Fruit fly (Drosophila melanogaster): Measurements from ENCODE around the gene Tpt.
A peak's percentile ranks its signal among the peaks of the same experiment; 100 is the strongest.

Gene Tpt

DNA sequence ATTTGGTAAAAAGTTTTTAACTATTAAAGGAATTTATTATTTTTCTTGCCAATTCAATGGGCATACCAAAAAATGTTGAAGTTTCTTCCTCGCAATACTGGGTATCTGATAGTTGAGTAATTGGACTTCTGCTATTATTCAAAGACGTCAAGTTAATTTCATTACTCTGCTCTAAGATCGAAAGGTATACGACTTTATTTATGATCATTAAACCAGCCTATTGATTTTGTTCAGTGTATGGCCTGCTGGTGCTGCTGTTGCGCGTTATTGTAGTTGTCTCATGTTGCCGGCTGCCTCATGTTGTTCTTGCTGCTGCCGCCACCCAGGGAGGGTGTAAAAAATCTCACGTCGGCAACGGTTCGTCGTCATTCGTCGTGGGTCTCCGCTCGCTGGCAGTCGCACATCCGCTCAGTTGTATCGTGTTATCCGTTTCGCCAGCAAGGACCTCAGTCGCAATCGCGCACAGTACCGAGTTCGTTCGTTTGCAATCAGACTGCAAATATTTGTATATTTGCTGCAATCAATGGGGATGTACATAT, 9.4 kb downstream of the Tpt start, which contains the start of gene CG7120 (continued):
- TF ChIP-seq MBD-R2 (GFP tag; IDR thresholded peaks at IDR 0.05) (peak; percentile 10; the same call in 1 of the 2 replicates), CG11504 (tag; optimal IDR thresholded peaks at IDR 0.05) (peak; percentile 93), twi (tag; optimal IDR thresholded peaks at IDR 0.05) (peak; percentile 33), sr (GFP tag; IDR thresholded peaks at IDR 0.05) (no peak), NC2β (GFP tag; optimal IDR thresholded peaks at IDR 0.05) (peak; percentile 28), CG16863 (GFP tag; optimal IDR thresholded peaks at IDR 0.05) (peak; percentile 51), ab (GFP tag; optimal IDR thresholded peaks at IDR 0.05) (no peak), pzg (GFP tag; optimal IDR thresholded peaks at IDR 0.05) (no peak), gcm (GFP tag; optimal IDR thresholded peaks at IDR 0.05) (peak; percentile 21), lov (optimal IDR thresholded peaks at IDR 0.05) (no peak), lov (GFP tag; IDR thresholded peaks at IDR 0.05) (no peak), cas (GFP tag; IDR thresholded peaks at IDR 0.05) (no peak), CG13624 (GFP tag; optimal IDR thresholded peaks at IDR 0.05) (no peak), trem (tag; optimal IDR thresholded peaks at IDR 0.05) (peak; percentile 20), CG6791 (GFP tag; IDR thresholded peaks at IDR 0.05; ENCODE audit: partially characterized antibody) (no peak), Usf (GFP tag; optimal IDR thresholded peaks at IDR 0.05) (no peak), grau (tag; optimal IDR thresholded peaks at IDR 0.05) (peak; percentile 61), chn (GFP tag; optimal IDR thresholded peaks at IDR 0.05) (peak; percentile 53), Asciz (GFP tag; optimal IDR thresholded peaks at IDR 0.05) (no peak), ken (GFP tag; IDR thresholded peaks at IDR 0.05) (no peak), Hr78 (GFP tag; optimal IDR thresholded peaks at IDR 0.05) (no peak), CG13287 (GFP tag; IDR thresholded peaks at IDR 0.05; ENCODE audit: partially characterized antibody) (no peak), CG3163 (GFP tag; optimal IDR thresholded peaks at IDR 0.05) (no peak), tap (tag; optimal IDR thresholded peaks at IDR 0.05) (no peak), CG34376 (GFP tag; optimal IDR thresholded peaks at IDR 0.05) (no peak), sc (optimal IDR thresholded peaks at IDR 0.05) (no peak), sc (GFP tag; optimal IDR thresholded peaks at IDR 0.05) (peak; percentile 39), oc (tag; optimal IDR thresholded peaks at IDR 0.05) (no peak), az2 (GFP tag; optimal IDR thresholded peaks at IDR 0.05) (peak; percentile 65), gro (GFP tag; optimal IDR thresholded peaks at IDR 0.05) (no peak), gsb-n (tag; optimal IDR thresholded peaks at IDR 0.05) (no peak), hkb (optimal IDR thresholded peaks at IDR 0.05) (no peak), hkb (GFP tag; IDR thresholded peaks at IDR 0.05) (peak; percentile 43; the same call in 1 of the 2 replicates), CG4730 (GFP tag; IDR thresholded peaks at IDR 0.05) (no peak), Pdp1 (GFP tag; optimal IDR thresholded peaks at IDR 0.05) (peak; percentile 43 to 58), schlank (tag; optimal IDR thresholded peaks at IDR 0.05) (no peak), D19B (GFP tag; optimal IDR thresholded peaks at IDR 0.05) (peak; percentile 3), sisA (GFP tag; IDR thresholded peaks at IDR 0.05) (0 out of 2 replicates have a peak, but pooled peaks have one; percentile 25), Dip3 (GFP tag; optimal IDR thresholded peaks at IDR 0.05) (peak; percentile 38), dpn (GFP tag; optimal IDR thresholded peaks at IDR 0.05) (peak; percentile 27 to 47), CG8388 (GFP tag; optimal IDR thresholded peaks at IDR 0.05) (peak; percentile 39), Camta (GFP tag; optimal IDR thresholded peaks at IDR 0.05) (peak; percentile 1), Ptx1 (GFP tag; IDR thresholded peaks at IDR 0.05) (0 out of 2 replicates have a peak, but pooled peaks have one; percentile 13), trh (GFP tag; optimal IDR thresholded peaks at IDR 0.05) (no peak), CG11696 (GFP tag; IDR thresholded peaks at IDR 0.05) (no peak), CG12299 (tag; optimal IDR thresholded peaks at IDR 0.05) (no peak), CG2678 (tag; optimal IDR thresholded peaks at IDR 0.05) (no peak), klu (GFP tag; IDR thresholded peaks at IDR 0.05) (no peak), CG12769 (tag; optimal IDR thresholded peaks at IDR 0.05) (no peak), inv (GFP tag; IDR thresholded peaks at IDR 0.05; ENCODE audit: partially characterized antibody) (no peak), CG12219 (GFP tag; optimal IDR thresholded peaks at IDR 0.05) (peak; percentile 31)

All from whole organism, embryonic.